Worm (Caenorhabditis elegans): Measurements from ENCODE around the gene F43G6.8.

DNA sequence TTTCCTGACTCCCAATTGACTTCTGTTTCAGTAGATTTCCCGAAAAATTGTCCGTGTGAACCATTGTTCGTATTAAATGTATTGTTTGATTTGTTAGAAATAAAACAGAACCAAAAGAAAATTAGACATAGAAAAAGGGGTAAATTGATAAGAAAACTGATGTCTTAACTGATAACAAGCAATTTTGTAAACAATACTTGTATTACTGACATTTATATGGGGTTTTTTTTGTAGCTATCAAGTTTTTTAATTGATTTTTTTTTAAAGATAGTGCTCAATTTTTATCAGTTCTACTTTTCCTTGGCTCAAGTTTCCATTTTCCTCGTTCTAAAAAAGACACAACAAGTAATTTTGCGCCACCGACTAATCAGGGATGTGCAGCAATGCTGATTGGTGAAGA lies 16.7 kb downstream of the F43G6.8 start:
- TF ChIP-seq nhr-179 (tag; optimal IDR thresholded peaks at IDR 0.05) (no peak), tbp1 (GFP tag; optimal IDR thresholded peaks at IDR 0.05) (no peak), nfya-1 (tag; optimal IDR thresholded peaks at IDR 0.05; ENCODE audit: borderline replicate concordance, insufficient read depth) (no peak), nfyb-1 (GFP tag; IDR thresholded peaks at IDR 0.05) (no peak), lin-26 (GFP tag; IDR thresholded peaks at IDR 0.05) (no peak), F57C9.4 (tag; optimal IDR thresholded peaks at IDR 0.05) (no peak), madf-6 (GFP tag; IDR thresholded peaks at IDR 0.05) (no peak), sea-2 (GFP tag; IDR thresholded peaks at IDR 0.05) (no peak)
